Worm (Caenorhabditis elegans) whole organism, L1 larva: Measurements from ENCODE around the gene ZK54.3.
A peak's percentile ranks its signal among the peaks of the same experiment; 100 is the strongest.

Experiments used
- C04F5.9 ChIP-seq: sonication (generic microtip); optimal IDR thresholded peaks from 2 replicates; lab custom pipeline; 2016; ENCODE audit warnings: missing genetic modification characterization, missing compliant biosample characterization
- C34B4.2 ChIP-seq: sonication (generic microtip); optimal IDR thresholded peaks from 2 replicates; lab custom pipeline; 2017; ENCODE audit warnings: mild to moderate bottlenecking, missing genetic modification characterization, missing compliant biosample characterization
- F16B12.6 ChIP-seq: fragments of 150-350 bp; optimal IDR thresholded peaks from 2 replicates; lab custom pipeline; 2014; ENCODE audit warnings: missing biosample characterization, missing genetic modification characterization
- Y116A8C.19 ChIP-seq: sonication (generic microtip); optimal IDR thresholded peaks from 2 replicates; lab custom pipeline; 2016; ENCODE audit warnings: missing compliant biosample characterization, missing genetic modification characterization, borderline replicate concordance
- aly-2 ChIP-seq: fragments of 150-350 bp; optimal IDR thresholded peaks from 2 replicates; lab custom pipeline; 2014; ENCODE audit warnings: missing biosample characterization, missing genetic modification characterization
- ama-1 ChIP-seq: fragments of 150-350 bp; optimal IDR thresholded peaks from 2 replicates; lab custom pipeline; 2014
- blmp-1 ChIP-seq: fragments of 150-350 bp; optimal IDR thresholded peaks from 2 replicates; lab custom pipeline; 2014; ENCODE audit warnings: missing biosample characterization, missing genetic modification characterization
- ceh-82 ChIP-seq, 3 experiments: fragments of 150-350 bp in 1 of 3; sonication (generic microtip) in 2 of 3; optimal IDR thresholded peaks; 2 replicates each; lab custom pipeline; 2014 to 2017; ENCODE audit warnings: missing biosample characterization in 3 of 3, missing genetic modification characterization in 3 of 3
- ces-1 ChIP-seq: fragments of 150-350 bp; optimal IDR thresholded peaks from 2 replicates; lab custom pipeline; 2014; ENCODE audit warnings: missing biosample characterization, missing genetic modification reagents, missing genetic modification characterization
- efl-1 ChIP-seq, 4 experiments: fragments of 150-350 bp; optimal IDR thresholded peaks in 3 of 4; peaks in 1 of 4; 1 replicate in 1 of 4; 2 replicates in 3 of 4; lab custom pipeline; 2014; ENCODE audit warnings: missing biosample characterization in 2 of 4, missing genetic modification characterization in 2 of 4, missing genetic modification reagents in 2 of 4
- efl-3 ChIP-seq: fragments of 200-800 bp; sonication (Bioruptor generic); optimal IDR thresholded peaks from 2 replicates; lab custom pipeline; 2018; ENCODE audit warnings: mild to moderate bottlenecking, missing genetic modification characterization, missing compliant biosample characterization
- elt-2 ChIP-seq: sonication (generic microtip); optimal IDR thresholded peaks from 2 replicates; lab custom pipeline; 2016; ENCODE audit warnings: missing genetic modification characterization, mild to moderate bottlenecking, inconsistent platforms, missing compliant biosample characterization, missing genetic modification reagents
- fkh-8 ChIP-seq: sonication (generic microtip); optimal IDR thresholded peaks from 2 replicates; lab custom pipeline; 2016; ENCODE audit warnings: mild to moderate bottlenecking, missing genetic modification characterization, missing compliant biosample characterization
- fos-1 ChIP-seq: fragments of 150-350 bp; optimal IDR thresholded peaks from 2 replicates; lab custom pipeline; 2014; ENCODE audit warnings: missing biosample characterization, missing genetic modification characterization
- grh-1 ChIP-seq: fragments of 200-800 bp; sonication (Bioruptor generic); IDR thresholded peaks from 2 replicates; pipeline ENCODE4 v1.3.6; 2022; ENCODE audit warnings: missing genetic modification reagents, missing genetic modification characterization, missing compliant biosample characterization
- hlh-4 ChIP-seq: sonication (generic microtip); optimal IDR thresholded peaks from 2 replicates; lab custom pipeline; 2016; ENCODE audit warnings: mild to moderate bottlenecking, missing genetic modification characterization, missing compliant biosample characterization
- hpl-2 ChIP-seq: fragments of 150-350 bp; optimal IDR thresholded peaks from 2 replicates; lab custom pipeline; 2014; ENCODE audit warnings: missing biosample characterization, missing genetic modification reagents, missing genetic modification characterization
- isw-1 ChIP-seq: fragments of 200-800 bp; sonication (Bioruptor generic); IDR thresholded peaks from 2 replicates; pipeline ENCODE4 v1.3.6; 2022; ENCODE audit warnings: missing genetic modification characterization, missing compliant biosample characterization
- jun-1 ChIP-seq: fragments of 150-350 bp; optimal IDR thresholded peaks from 2 replicates; lab custom pipeline; 2014; ENCODE audit warnings: missing biosample characterization, missing genetic modification reagents, missing genetic modification characterization
- lin-13 ChIP-seq: fragments of 150-350 bp; optimal IDR thresholded peaks from 2 replicates; lab custom pipeline; 2014; ENCODE audit warnings: missing biosample characterization, missing genetic modification reagents, missing genetic modification characterization
- lin-15B ChIP-seq: fragments of 150-350 bp; sonication (generic microtip); optimal IDR thresholded peaks from 3 replicates; lab custom pipeline; 2014; ENCODE audit warnings: missing biosample characterization, missing genetic modification characterization
- lin-39 ChIP-seq: fragments of 150-350 bp; optimal IDR thresholded peaks from 2 replicates; lab custom pipeline; 2014; ENCODE audit warnings: missing biosample characterization, missing genetic modification reagents, missing genetic modification characterization
- lir-3 ChIP-seq: sonication (generic microtip); optimal IDR thresholded peaks from 2 replicates; lab custom pipeline; 2016; ENCODE audit warnings: mild to moderate bottlenecking, missing genetic modification characterization, moderate library complexity, missing compliant biosample characterization; ENCODE audit not compliant: poor library complexity
- lsy-2 ChIP-seq, 2 experiments: fragments of 150-350 bp; optimal IDR thresholded peaks; 2 replicates each; lab custom pipeline; 2014; ENCODE audit warnings: missing biosample characterization in 2 of 2, missing genetic modification characterization in 2 of 2
- mef-2 ChIP-seq: fragments of 150-350 bp; optimal IDR thresholded peaks from 2 replicates; lab custom pipeline; 2014; ENCODE audit warnings: missing biosample characterization, missing genetic modification characterization
- nhr-12 ChIP-seq: sonication (generic microtip); optimal IDR thresholded peaks from 2 replicates; lab custom pipeline; 2017; ENCODE audit warnings: missing biosample characterization, missing genetic modification characterization
- nhr-19 ChIP-seq: fragments of 200-800 bp; sonication (Bioruptor generic); conservative IDR thresholded peaks from 2 replicates; pipeline ENCODE4 v1.3.6; 2022; ENCODE audit warnings: missing genetic modification characterization, missing compliant biosample characterization
- nhr-20 ChIP-seq: sonication (generic microtip); optimal IDR thresholded peaks from 2 replicates; lab custom pipeline; 2016; ENCODE audit warnings: mild to moderate bottlenecking, missing genetic modification characterization, missing compliant biosample characterization
- nhr-237 ChIP-seq: fragments of 150-350 bp; optimal IDR thresholded peaks from 2 replicates; lab custom pipeline; 2014; ENCODE audit warnings: missing biosample characterization, missing genetic modification characterization
- nhr-28 ChIP-seq: fragments of 150-350 bp; optimal IDR thresholded peaks from 2 replicates; lab custom pipeline; 2014; ENCODE audit warnings: missing biosample characterization, missing genetic modification characterization
- nhr-84 ChIP-seq: sonication (generic microtip); optimal IDR thresholded peaks from 2 replicates; lab custom pipeline; 2017; ENCODE audit warnings: missing biosample characterization, missing genetic modification characterization
- nhr-90 ChIP-seq: sonication (generic microtip); optimal IDR thresholded peaks from 2 replicates; lab custom pipeline; 2016; ENCODE audit warnings: mild to moderate bottlenecking, missing genetic modification characterization, missing compliant biosample characterization; ENCODE audit not compliant: poor library complexity
- pax-3 ChIP-seq: fragments of 200-800 bp; sonication (Bioruptor generic); optimal IDR thresholded peaks from 2 replicates; lab custom pipeline; 2018; ENCODE audit warnings: mild to moderate bottlenecking, missing genetic modification characterization, moderate library complexity, missing compliant biosample characterization
- rnt-1 ChIP-seq: sonication (generic microtip); optimal IDR thresholded peaks from 2 replicates; lab custom pipeline; 2016; ENCODE audit warnings: mild to moderate bottlenecking, missing genetic modification characterization, moderate library complexity, missing compliant biosample characterization
- skn-1 ChIP-seq: fragments of 150-350 bp; optimal IDR thresholded peaks from 2 replicates; lab custom pipeline; 2014; ENCODE audit warnings: missing biosample characterization, missing genetic modification characterization
- snpc-4 ChIP-seq: fragments of 150-350 bp; optimal IDR thresholded peaks from 2 replicates; lab custom pipeline; 2014; ENCODE audit warnings: missing biosample characterization, missing genetic modification characterization
- snu-23 ChIP-seq: sonication (generic microtip); optimal IDR thresholded peaks from 2 replicates; lab custom pipeline; 2016; ENCODE audit warnings: missing genetic modification characterization, missing compliant biosample characterization
- sox-4 ChIP-seq: sonication (generic microtip); optimal IDR thresholded peaks from 2 replicates; lab custom pipeline; 2016; ENCODE audit warnings: missing genetic modification characterization, missing compliant biosample characterization
- sup-37 ChIP-seq: fragments of 200-800 bp; sonication (Bioruptor generic); optimal IDR thresholded peaks from 2 replicates; lab custom pipeline; 2018; ENCODE audit warnings: mild to moderate bottlenecking, missing genetic modification characterization, missing compliant biosample characterization
- tbx-2 ChIP-seq: sonication (generic microtip); optimal IDR thresholded peaks from 2 replicates; lab custom pipeline; 2016; ENCODE audit warnings: missing genetic modification characterization, missing compliant biosample characterization
- unc-130 ChIP-seq: fragments of 150-350 bp; optimal IDR thresholded peaks from 2 replicates; lab custom pipeline; 2017; ENCODE audit warnings: missing biosample characterization, missing genetic modification characterization, inconsistent platforms
- unc-98 ChIP-seq: fragments of 200-800 bp; sonication (Bioruptor generic); IDR thresholded peaks from 2 replicates; pipeline ENCODE4 v1.3.6; 2022; ENCODE audit warnings: missing genetic modification characterization, missing compliant biosample characterization
- xbp-1 ChIP-seq: sonication (generic microtip); optimal IDR thresholded peaks from 2 replicates; lab custom pipeline; 2016; ENCODE audit warnings: missing genetic modification characterization, missing compliant biosample characterization
- zip-4 ChIP-seq: fragments of 200-800 bp; sonication (Bioruptor generic); optimal IDR thresholded peaks from 2 replicates; lab custom pipeline; 2018; ENCODE audit warnings: mild to moderate bottlenecking, missing genetic modification characterization, moderate library complexity, missing compliant biosample characterization
- ztf-4 ChIP-seq: fragments of 150-350 bp; optimal IDR thresholded peaks from 2 replicates; lab custom pipeline; 2014; ENCODE audit warnings: missing biosample characterization, missing genetic modification characterization

The ZK54.3 gene

DNA sequence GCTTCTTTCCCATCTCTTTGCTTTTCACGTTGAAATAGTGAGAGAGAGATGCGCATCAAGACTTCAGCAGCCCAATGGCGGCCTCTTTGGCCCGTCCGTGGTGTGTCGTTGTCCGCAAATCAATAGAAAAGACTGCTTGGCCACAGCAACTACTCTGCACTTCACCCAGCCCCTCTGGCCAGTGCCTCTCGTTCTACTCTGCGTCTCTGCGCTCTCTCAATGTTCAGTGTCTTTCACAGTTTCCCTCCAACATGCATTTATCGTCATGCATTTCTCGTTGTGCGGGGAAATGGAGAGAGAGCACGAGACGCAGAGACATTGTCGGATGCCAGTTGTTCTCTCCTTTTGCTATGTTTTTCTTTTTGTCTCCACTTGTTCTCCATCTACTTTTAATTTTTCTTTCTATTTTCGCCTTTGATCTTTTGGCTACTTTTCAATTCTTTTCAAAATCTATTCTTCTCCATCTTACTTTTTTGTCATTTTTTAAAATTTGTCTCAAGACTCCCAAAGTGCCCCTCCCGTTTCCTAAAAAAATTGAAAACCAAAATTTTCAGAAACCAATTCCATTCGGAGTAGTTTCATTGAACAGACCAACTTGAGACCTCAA lies 46.8 kb upstream of the ZK54.3 start, which contains the start of gene nhr-1 (continued):
- TF ChIP-seq efl-3 (GFP tag; lab: Kevin White, UChicago): no peak
- TF ChIP-seq efl-1 (optimal IDR thresholded peaks at IDR 0.05; lab: Kevin White, UChicago): peak; percentile 61 to 77
- TF ChIP-seq efl-1 (GFP tag; optimal IDR thresholded peaks at IDR 0.05 in 1 of 2; lab: Kevin White, UChicago): no peak
- peak; percentile 44; the same call in 1 of the 2 replicates for TF ChIP-seq grh-1 (GFP tag; lab: Robert Waterston, UW)
- TF ChIP-seq ama-1 (lab: Kevin White, UChicago): no peak
- peak; percentile 24 for TF ChIP-seq sup-37 (GFP tag; lab: Kevin White, UChicago)
- no peak for TF ChIP-seq C04F5.9 (tag; lab: Kevin White, UChicago)
- TF ChIP-seq rnt-1: peak; percentile 88
- peak; percentile 43 for TF ChIP-seq aly-2 (tag; lab: Kevin White, UChicago)
- peak; percentile 29 for TF ChIP-seq snpc-4 (tag; lab: Kevin White, UChicago)
- no peak for TF ChIP-seq C34B4.2 (tag; lab: Kevin White, UChicago)
- TF ChIP-seq fkh-8 (tag; lab: Kevin White, UChicago): peak; percentile 86
- TF ChIP-seq F16B12.6 (tag; lab: Kevin White, UChicago): no peak
- TF ChIP-seq skn-1: peak; percentile 64
- no peak for TF ChIP-seq pax-3 (tag; lab: Kevin White, UChicago)
- peak; percentile 96 for TF ChIP-seq nhr-20
- TF ChIP-seq unc-98 (GFP tag; lab: Robert Waterston, UW): no peak
- TF ChIP-seq fos-1 (tag; lab: Kevin White, UChicago): peak; percentile 87
- TF ChIP-seq zip-4 (GFP tag; lab: Kevin White, UChicago): peak; percentile 22
- peak; percentile 28 for TF ChIP-seq lin-39 (tag; lab: Kevin White, UChicago)
- TF ChIP-seq blmp-1 (tag; lab: Kevin White, UChicago): peak; percentile 90
- no peak for TF ChIP-seq sox-4 (tag; lab: Kevin White, UChicago)
- peak; percentile 70 for TF ChIP-seq unc-130 (tag; lab: Kevin White, UChicago)
- no peak for TF ChIP-seq Y116A8C.19 (tag; lab: Kevin White, UChicago)
- TF ChIP-seq lsy-2 (tag; optimal IDR thresholded peaks at IDR 0.05; lab: Kevin White, UChicago): peak; percentile 74 to 88
- TF ChIP-seq nhr-84 (tag; lab: Kevin White, UChicago): no peak
- TF ChIP-seq ces-1 (GFP tag; lab: Kevin White, UChicago): no peak
- no peak for TF ChIP-seq hpl-2
- peak; percentile 69 to 81 (median 79) for TF ChIP-seq ceh-82 (tag; optimal IDR thresholded peaks at IDR 0.05; lab: Kevin White, UChicago)
- no peak for TF ChIP-seq nhr-12 (tag; lab: Kevin White, UChicago)
- no peak for TF ChIP-seq nhr-28
- peak; percentile 20 for TF ChIP-seq elt-2
- TF ChIP-seq xbp-1 (tag; lab: Kevin White, UChicago): peak; percentile 76
- peak; percentile 59 for TF ChIP-seq lir-3 (tag; lab: Kevin White, UChicago)
- peak; percentile 38 for TF ChIP-seq isw-1 (GFP tag; lab: Robert Waterston, UW)
- peak; percentile 67 for TF ChIP-seq nhr-90 (tag; lab: Kevin White, UChicago)
- peak; percentile 83 for TF ChIP-seq nhr-19 (GFP tag; lab: Robert Waterston, UW)
- TF ChIP-seq tbx-2 (tag; lab: Kevin White, UChicago): peak; percentile 89
- no peak for TF ChIP-seq lin-15B
- no peak for TF ChIP-seq lin-13 (GFP tag; lab: Kevin White, UChicago)
- peak; percentile 25 for TF ChIP-seq nhr-237
- TF ChIP-seq ztf-4: peak; percentile 85
- TF ChIP-seq hlh-4 (tag; lab: Kevin White, UChicago): no peak
- TF ChIP-seq snu-23: peak; percentile 95
- TF ChIP-seq jun-1 (tag; lab: Kevin White, UChicago): no peak
- peak; percentile 74 for TF ChIP-seq mef-2 (tag; lab: Kevin White, UChicago)
- TF ChIP-seq, all 84 proteins: peak for 50
